Fruit fly (Drosophila melanogaster): ENCODE measurements around the gene CG9231.

Gene CG9231

dm6 chr3L:19562146-19562700 is 23.6 kb downstream of the CG9231 start (continued):
- TF ChIP-seq Eip74EF (GFP tag; optimal IDR thresholded peaks at IDR 0.05), result no peak
- no peak for TF ChIP-seq mam (GFP tag; optimal IDR thresholded peaks at IDR 0.05)
- no peak for TF ChIP-seq CG6765 (GFP tag; optimal IDR thresholded peaks at IDR 0.05)
- no peak for TF ChIP-seq CG10959 (GFP tag; IDR thresholded peaks at IDR 0.05)
- no peak for TF ChIP-seq Oaz (GFP tag; IDR thresholded peaks at IDR 0.05)
- TF ChIP-seq CG9797 (GFP tag; optimal IDR thresholded peaks at IDR 0.05), result no peak
- TF ChIP-seq Nf-YC (tag; optimal IDR thresholded peaks at IDR 0.05), result no peak
- TF ChIP-seq Dfd (GFP tag; optimal IDR thresholded peaks at IDR 0.05), result no peak
- no peak for TF ChIP-seq CG12391 (tag; optimal IDR thresholded peaks at IDR 0.05)
- TF ChIP-seq Opbp (GFP tag; IDR thresholded peaks at IDR 0.05; ENCODE audit: partially characterized antibody), result no peak
- TF ChIP-seq CG32532 (GFP tag; IDR thresholded peaks at IDR 0.05), result no peak
- TF ChIP-seq CG11723 (GFP tag; optimal IDR thresholded peaks at IDR 0.05), result no peak
- no peak for TF ChIP-seq Camta (GFP tag; optimal IDR thresholded peaks at IDR 0.05)
- TF ChIP-seq hth (optimal IDR thresholded peaks at IDR 0.05), result no peak

dm6 chr3L:19561745-19562144 is 24.1 kb downstream of the CG9231 start:
- TF ChIP-seq CG3995 (GFP tag; optimal IDR thresholded peaks at IDR 0.05) (peak; percentile 22), CG6813 (GFP tag; optimal IDR thresholded peaks at IDR 0.05) (no peak), eyg (GFP tag; optimal IDR thresholded peaks at IDR 0.05) (no peak), phol (tag; optimal IDR thresholded peaks at IDR 0.05) (peak; percentile 19), CG7556 (GFP tag; optimal IDR thresholded peaks at IDR 0.05) (peak; percentile 39), lab (GFP tag; optimal IDR thresholded peaks at IDR 0.05) (peak; percentile 62), gsb-n (tag; optimal IDR thresholded peaks at IDR 0.05) (no peak), BEAF-32 (GFP tag; optimal IDR thresholded peaks at IDR 0.05) (no peak), CoRest (tag; optimal IDR thresholded peaks at IDR 0.05) (peak; percentile 27), ind (GFP tag; optimal IDR thresholded peaks at IDR 0.05) (no peak), Sox102F (GFP tag; optimal IDR thresholded peaks at IDR 0.05) (peak; percentile 38), Med (GFP tag) (peak; percentile 18), pho (GFP tag; optimal IDR thresholded peaks at IDR 0.05) (peak; percentile 37), Fer3 (tag; optimal IDR thresholded peaks at IDR 0.05) (peak; percentile 51), CG2678 (tag; optimal IDR thresholded peaks at IDR 0.05) (peak; percentile 74), her (GFP tag; optimal IDR thresholded peaks at IDR 0.05) (no peak), Side (GFP tag; optimal IDR thresholded peaks at IDR 0.05) (no peak), ase (GFP tag; IDR thresholded peaks at IDR 0.05) (no peak), CG9932 (GFP tag; IDR thresholded peaks at IDR 0.05) (peak; percentile 40), mam (GFP tag; optimal IDR thresholded peaks at IDR 0.05) (peak; percentile 32), Meics (GFP tag; optimal IDR thresholded peaks at IDR 0.05) (peak; percentile 68), Bteb2 (GFP tag; optimal IDR thresholded peaks at IDR 0.05) (peak; percentile 21), gem (tag; optimal IDR thresholded peaks at IDR 0.05) (peak; percentile 72), dmrt99B (tag; optimal IDR thresholded peaks at IDR 0.05) (peak; percentile 51), cwo (GFP tag; optimal IDR thresholded peaks at IDR 0.05) (peak; percentile 25), bbx (GFP tag; IDR thresholded peaks at IDR 0.05; ENCODE audit: partially characterized antibody) (no peak), zen (tag; optimal IDR thresholded peaks at IDR 0.05) (no peak), slbo (GFP tag; IDR thresholded peaks at IDR 0.05) (peak; percentile 23), unpg (GFP tag; optimal IDR thresholded peaks at IDR 0.05) (peak; percentile 54), nau (GFP tag; optimal IDR thresholded peaks at IDR 0.05) (no peak), CG9727 (GFP tag; optimal IDR thresholded peaks at IDR 0.05) (peak; percentile 8), HHEX (GFP tag; optimal IDR thresholded peaks at IDR 0.05) (no peak), Dip3 (GFP tag; optimal IDR thresholded peaks at IDR 0.05) (peak; percentile 32), Oli (tag; optimal IDR thresholded peaks at IDR 0.05) (peak; percentile 26), CG15514 (GFP tag; optimal IDR thresholded peaks at IDR 0.05) (peak; percentile 23), zfh2 (GFP tag; optimal IDR thresholded peaks at IDR 0.05) (peak; percentile 1)

Data from whole organism, embryonic.